Worm (Caenorhabditis elegans) whole organism, late embryonic: Measurements from ENCODE around the gene M04D8.4.

Experiments
- K09A11.1 ChIP-seq: sonication (generic microtip); optimal IDR thresholded peaks from 2 replicates; lab custom pipeline; 2017; ENCODE audit warnings: antibody characterized with exemption, mild to moderate bottlenecking, missing genetic modification characterization, missing compliant biosample characterization; ENCODE audit not compliant: insufficient read depth
- Y22D7AL.16 ChIP-seq: sonication (generic microtip); optimal IDR thresholded peaks from 2 replicates; lab custom pipeline; 2016; ENCODE audit warnings: missing genetic modification characterization, missing compliant biosample characterization
- ceh-14 ChIP-seq: sonication (generic microtip); optimal IDR thresholded peaks from 2 replicates; lab custom pipeline; 2016; ENCODE audit warnings: missing genotype, missing genetic modification characterization, missing compliant biosample characterization
- ceh-18 ChIP-seq: sonication (generic microtip); optimal IDR thresholded peaks from 2 replicates; lab custom pipeline; 2016; ENCODE audit warnings: missing genetic modification characterization, missing compliant biosample characterization
- ceh-2 ChIP-seq: sonication (generic microtip); optimal IDR thresholded peaks from 2 replicates; lab custom pipeline; 2016; ENCODE audit warnings: missing genotype, missing genetic modification characterization, missing compliant biosample characterization
- ceh-22 ChIP-seq: sonication (generic microtip); optimal IDR thresholded peaks from 2 replicates; lab custom pipeline; 2017; ENCODE audit warnings: missing biosample characterization, missing genetic modification characterization
- ceh-30 ChIP-seq: fragments of 150-350 bp; optimal IDR thresholded peaks from 2 replicates; lab custom pipeline; 2014; ENCODE audit warnings: missing biosample characterization, missing genetic modification characterization
- ceh-6 ChIP-seq: fragments of 200-800 bp; sonication (Bioruptor generic); optimal IDR thresholded peaks from 2 replicates; lab custom pipeline; 2018; ENCODE audit warnings: mild to moderate bottlenecking, missing genetic modification characterization, missing compliant biosample characterization
- ceh-9 ChIP-seq: sonication (generic microtip); optimal IDR thresholded peaks from 2 replicates; lab custom pipeline; 2016; ENCODE audit warnings: mild to moderate bottlenecking, missing genetic modification characterization, inconsistent platforms, missing compliant biosample characterization
- che-1 ChIP-seq: sonication (generic microtip); optimal IDR thresholded peaks from 2 replicates; lab custom pipeline; 2016; ENCODE audit warnings: mild to moderate bottlenecking, missing genetic modification characterization, missing compliant biosample characterization
- elt-4 ChIP-seq: sonication (generic microtip); optimal IDR thresholded peaks from 2 replicates; lab custom pipeline; 2016; ENCODE audit warnings: missing genetic modification characterization, missing compliant biosample characterization
- eyg-1 ChIP-seq: sonication (generic microtip); optimal IDR thresholded peaks from 2 replicates; lab custom pipeline; 2016; ENCODE audit warnings: missing genotype, missing genetic modification characterization, missing compliant biosample characterization
- fax-1 ChIP-seq: sonication (generic microtip); optimal IDR thresholded peaks from 2 replicates; lab custom pipeline; 2016; ENCODE audit warnings: missing genotype, missing genetic modification characterization, missing compliant biosample characterization
- fkh-10 ChIP-seq: fragments of 150-350 bp; optimal IDR thresholded peaks from 2 replicates; lab custom pipeline; 2014; ENCODE audit warnings: missing biosample characterization, missing genetic modification reagents, missing genetic modification characterization
- hlh-15 ChIP-seq: sonication (generic microtip); optimal IDR thresholded peaks from 2 replicates; lab custom pipeline; 2016; ENCODE audit warnings: missing genetic modification characterization, missing compliant biosample characterization
- hlh-8 ChIP-seq: sonication (generic microtip); optimal IDR thresholded peaks from 2 replicates; lab custom pipeline; 2016; ENCODE audit warnings: missing genotype, missing genetic modification characterization, missing compliant biosample characterization
- lin-11 ChIP-seq: fragments of 200-800 bp; sonication (Bioruptor generic); optimal IDR thresholded peaks from 2 replicates; lab custom pipeline; 2018; ENCODE audit warnings: mild to moderate bottlenecking, missing genetic modification characterization, missing compliant biosample characterization
- madf-2 ChIP-seq: sonication (generic microtip); optimal IDR thresholded peaks from 2 replicates; lab custom pipeline; 2017; ENCODE audit warnings: missing genetic modification characterization, missing compliant biosample characterization
- nhr-11 ChIP-seq: fragments of 150-350 bp; optimal IDR thresholded peaks from 2 replicates; lab custom pipeline; 2014; ENCODE audit warnings: missing biosample characterization, missing genetic modification characterization
- npax-4 ChIP-seq: sonication (generic microtip); optimal IDR thresholded peaks from 2 replicates; lab custom pipeline; 2016; ENCODE audit warnings: missing genetic modification characterization, missing compliant biosample characterization
- pag-3 ChIP-seq: sonication (generic microtip); optimal IDR thresholded peaks from 2 replicates; lab custom pipeline; 2016; ENCODE audit warnings: missing compliant biosample characterization, missing genetic modification characterization, borderline replicate concordance
- pax-1 ChIP-seq: fragments of 150-350 bp; optimal IDR thresholded peaks from 2 replicates; lab custom pipeline; 2014; ENCODE audit warnings: missing biosample characterization, missing genetic modification characterization
- pha-2 ChIP-seq: sonication (generic microtip); optimal IDR thresholded peaks from 2 replicates; lab custom pipeline; 2017; ENCODE audit warnings: mild to moderate bottlenecking, missing genetic modification characterization, missing compliant biosample characterization
- rnt-1 ChIP-seq: sonication (generic microtip); optimal IDR thresholded peaks from 2 replicates; lab custom pipeline; 2016; ENCODE audit warnings: missing genetic modification characterization, missing compliant biosample characterization
- sdc-2 ChIP-seq: sonication (generic microtip); optimal IDR thresholded peaks from 2 replicates; lab custom pipeline; 2016; ENCODE audit warnings: missing genotype, missing genetic modification characterization, missing compliant biosample characterization
- sox-2 ChIP-seq: fragments of 200-800 bp; sonication (Bioruptor generic); IDR thresholded peaks from 2 replicates; pipeline ENCODE4 v1.3.6; 2022; ENCODE audit warnings: missing genetic modification reagents, missing genetic modification characterization, missing compliant biosample characterization
- sox-4 ChIP-seq: sonication (generic microtip); optimal IDR thresholded peaks from 2 replicates; lab custom pipeline; 2017; ENCODE audit warnings: mild to moderate bottlenecking, missing genetic modification characterization, inconsistent platforms, missing compliant biosample characterization
- syd-9 ChIP-seq: sonication (generic microtip); optimal IDR thresholded peaks from 2 replicates; lab custom pipeline; 2016; ENCODE audit warnings: mild to moderate bottlenecking, missing genetic modification characterization, moderate library complexity, missing compliant biosample characterization
- tbx-7 ChIP-seq: sonication (generic microtip); optimal IDR thresholded peaks from 2 replicates; lab custom pipeline; 2016; ENCODE audit warnings: missing genotype, missing genetic modification characterization, missing compliant biosample characterization
- ttx-3 ChIP-seq: sonication (generic microtip); optimal IDR thresholded peaks from 2 replicates; lab custom pipeline; 2016; ENCODE audit warnings: missing genetic modification reagents, missing genetic modification characterization, missing compliant biosample characterization
- zip-5 ChIP-seq: sonication (generic microtip); optimal IDR thresholded peaks from 2 replicates; lab custom pipeline; 2016; ENCODE audit warnings: missing genetic modification characterization, missing compliant biosample characterization
- ztf-16 ChIP-seq: sonication (generic microtip); optimal IDR thresholded peaks from 2 replicates; lab custom pipeline; 2017; ENCODE audit warnings: missing genetic modification characterization, missing compliant biosample characterization

Gene M04D8.4

ce11 chrIII:10064140-10064539, 33.7 kb upstream of the M04D8.4 start, which contains the start of gene ekl-6 (continued):
- TF ChIP-seq fkh-10 (GFP tag; lab: Kevin White, UChicago) (no peak), ceh-14 (peak; percentile 21), ttx-3 (tag; lab: Kevin White, UChicago) (no peak), npax-4 (tag; lab: Kevin White, UChicago) (no peak), sox-4 (tag; lab: Kevin White, UChicago) (no peak)

- TF ChIP-seq sox-2 (GFP tag; lab: Robert Waterston, UW) (no peak), elt-4 (tag; lab: Kevin White, UChicago) (no peak), madf-2 (tag; lab: Kevin White, UChicago) (no peak), ceh-14 (no peak), che-1 (tag; lab: Kevin White, UChicago) (no peak), sdc-2 (tag; lab: Kevin White, UChicago) (no peak), ceh-6 (GFP tag; lab: Kevin White, UChicago) (no peak), K09A11.1 (tag; lab: Kevin White, UChicago) (no peak), ttx-3 (tag; lab: Kevin White, UChicago) (no peak), sox-4 (tag; lab: Kevin White, UChicago) (no peak), lin-11 (no peak), hlh-15 (tag; lab: Kevin White, UChicago) (no peak), syd-9 (tag; lab: Kevin White, UChicago) (no peak), ceh-2 (tag; lab: Kevin White, UChicago) (no peak), ztf-16 (tag; lab: Kevin White, UChicago) (no peak), hlh-8 (no peak), pha-2 (no peak), tbx-7 (tag; lab: Kevin White, UChicago) (no peak), fax-1 (tag; lab: Kevin White, UChicago) (no peak)
Measured at ce11 chrIII:10060573-10060972, 30.1 kb upstream of the M04D8.4 start, which contains the start of gene T16G12.13. TSS of gene T16G12.13 (plus strand) at chrIII:10060865.

ce11 chrIII:10059002-10059401, 28.6 kb upstream of the M04D8.4 start, which contains the start of gene T16G12.8:
TSS of gene T16G12.8 (plus strand) at chrIII:10059302.
- TF ChIP-seq pag-3 (no peak), eyg-1 (tag; lab: Kevin White, UChicago) (no peak), pha-2 (no peak), nhr-11 (tag; lab: Kevin White, UChicago) (no peak), ceh-9 (no peak), ceh-22 (tag; lab: Kevin White, UChicago) (no peak)

DNA sequence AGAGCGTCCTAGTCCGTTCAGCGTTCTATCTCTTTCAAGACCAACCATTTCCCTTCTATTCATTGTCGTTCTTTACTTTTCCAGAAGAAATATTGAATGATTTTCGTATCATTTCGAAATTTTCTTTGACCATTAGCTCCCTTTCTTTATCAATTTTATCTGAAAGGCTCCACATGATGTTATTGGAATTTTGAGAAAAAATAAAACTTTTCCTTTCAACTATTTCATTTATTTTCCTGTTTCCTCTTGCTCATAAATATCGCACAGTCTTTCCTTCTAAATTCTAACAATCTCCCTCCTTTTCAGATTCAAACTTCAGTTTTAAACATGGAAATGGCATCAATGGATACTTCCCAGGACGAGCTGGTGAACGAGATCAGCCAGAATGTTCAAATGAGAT, 27.1 kb upstream of the M04D8.4 start, which contains the start of gene T16G12.4:
Gene T16G12.4 (plus strand): TSS at position 301 of the 400 bp plus-strand sequence.
- TF ChIP-seq pax-1 (no peak), sox-4 (tag; lab: Kevin White, UChicago) (no peak), sdc-2 (tag; lab: Kevin White, UChicago) (no peak), Y22D7AL.16 (no peak), nhr-11 (tag; lab: Kevin White, UChicago) (no peak), zip-5 (no peak), rnt-1 (no peak), madf-2 (tag; lab: Kevin White, UChicago) (no peak), syd-9 (tag; lab: Kevin White, UChicago) (no peak), ztf-16 (tag; lab: Kevin White, UChicago) (no peak), pag-3 (no peak), che-1 (tag; lab: Kevin White, UChicago) (no peak)

DNA sequence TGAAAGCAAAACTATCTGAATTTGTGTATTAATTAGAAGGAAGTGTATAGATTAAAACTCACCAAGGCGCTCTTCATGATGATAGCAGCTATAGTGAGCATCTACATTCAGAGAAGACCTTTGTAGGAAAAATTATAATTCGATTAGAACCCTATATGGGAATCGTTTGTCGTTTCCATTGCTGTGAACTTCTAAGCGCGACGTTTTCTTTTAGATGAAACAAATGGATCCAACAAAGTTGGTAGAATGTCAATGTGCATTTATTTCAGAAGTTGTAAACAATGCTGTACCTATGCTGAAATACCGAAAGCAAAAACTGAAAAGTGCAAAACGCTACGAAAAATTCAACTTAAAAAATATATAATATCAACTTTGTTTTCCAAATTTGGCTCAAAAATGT, 25.6 kb upstream of the M04D8.4 start, which contains the start of gene T16G12.10:
Gene T16G12.10 (minus strand): TSS at position 101 of the 400 bp plus-strand sequence.
- TF ChIP-seq pha-2 = no peak
- TF ChIP-seq ttx-3 (tag; lab: Kevin White, UChicago) = no peak
- no peak for TF ChIP-seq ceh-30
- TF ChIP-seq elt-4 (tag; lab: Kevin White, UChicago) = no peak
- no peak for TF ChIP-seq syd-9 (tag; lab: Kevin White, UChicago)
- no peak for TF ChIP-seq ceh-2 (tag; lab: Kevin White, UChicago)
- TF ChIP-seq ceh-18 (tag; lab: Kevin White, UChicago) = no peak
